Fruit fly (Drosophila melanogaster): ENCODE results near the gene snf.

Gene snf

DNA sequence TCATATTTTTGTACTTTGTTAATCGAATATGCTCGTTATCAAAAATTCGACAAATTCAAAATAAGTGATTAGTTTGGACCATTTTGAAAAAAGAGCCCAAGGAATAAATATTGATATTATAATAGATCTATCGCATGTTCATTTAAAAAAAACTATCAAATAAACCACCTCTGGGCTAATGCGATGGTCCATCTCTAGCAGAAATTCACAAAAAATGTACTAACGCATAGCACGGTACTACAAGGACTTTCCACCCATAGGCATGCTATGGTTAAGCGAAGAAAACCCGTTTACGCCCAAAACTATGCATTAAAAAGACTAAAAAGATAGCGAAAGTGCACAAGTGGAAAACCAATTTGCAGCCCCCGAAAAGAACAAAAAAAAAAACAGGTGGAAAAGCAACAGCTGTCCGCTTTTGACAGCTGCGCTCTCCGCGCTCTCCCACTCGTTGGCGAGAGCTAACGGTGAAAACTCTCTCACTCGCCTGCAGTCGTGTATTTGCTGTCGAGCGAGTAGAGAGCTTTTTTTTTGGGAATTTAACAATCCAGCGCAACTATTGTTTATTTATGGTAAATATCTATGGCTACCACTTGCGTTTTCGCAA is 23.3 kb downstream of the snf start, which contains the start of gene CanB (continued):
- TF ChIP-seq CG3281 (GFP tag; optimal IDR thresholded peaks at IDR 0.05) (no peak), bbx (GFP tag; IDR thresholded peaks at IDR 0.05; ENCODE audit: partially characterized antibody) (peak; percentile 57), B-H2 (GFP tag; optimal IDR thresholded peaks at IDR 0.05) (no peak), chinmo (GFP tag; IDR thresholded peaks at IDR 0.05; ENCODE audit: partially characterized antibody) (0 out of 4 replicates have a peak, but pooled peaks have one; percentile 33), Hr51 (GFP tag; optimal IDR thresholded peaks at IDR 0.05) (no peak), CG12391 (tag; optimal IDR thresholded peaks at IDR 0.05) (peak; percentile 26), grn (GFP tag; optimal IDR thresholded peaks at IDR 0.05) (no peak), NfI (GFP tag; optimal IDR thresholded peaks at IDR 0.05) (no peak), HLHmδ (GFP tag; optimal IDR thresholded peaks at IDR 0.05) (no peak), HHEX (GFP tag; optimal IDR thresholded peaks at IDR 0.05) (no peak), CG8478 (optimal IDR thresholded peaks at IDR 0.05) (no peak), CG1603 (tag; optimal IDR thresholded peaks at IDR 0.05) (no peak), CG13287 (GFP tag; IDR thresholded peaks at IDR 0.05; ENCODE audit: partially characterized antibody) (peak; percentile 67), BtbVII (GFP tag; optimal IDR thresholded peaks at IDR 0.05) (no peak), insv (GFP tag; optimal IDR thresholded peaks at IDR 0.05) (no peak), CG11093 (GFP tag; IDR thresholded peaks at IDR 0.05) (no peak), MBD-R2 (GFP tag; IDR thresholded peaks at IDR 0.05) (no peak; the same call in 1 of the 2 replicates), CG8281 (tag; optimal IDR thresholded peaks at IDR 0.05) (no peak), Abd-B (GFP tag; optimal IDR thresholded peaks at IDR 0.05) (peak; percentile 20), stwl (tag; optimal IDR thresholded peaks at IDR 0.05) (peak; percentile 42), Dek (tag; optimal IDR thresholded peaks at IDR 0.05) (no peak), slbo (GFP tag; IDR thresholded peaks at IDR 0.05) (no peak; the same call in 1 of the 2 replicates), CG11398 (GFP tag; optimal IDR thresholded peaks at IDR 0.05) (no peak), Sry-β (GFP tag; optimal IDR thresholded peaks at IDR 0.05) (no peak), Rfx (GFP tag; IDR thresholded peaks at IDR 0.05) (peak; percentile 41; the same call in 1 of the 2 replicates), Neu2 (GFP tag; optimal IDR thresholded peaks at IDR 0.05; ENCODE audit: borderline replicate concordance) (no peak), CG34376 (GFP tag; optimal IDR thresholded peaks at IDR 0.05) (no peak), CG11504 (tag; optimal IDR thresholded peaks at IDR 0.05) (peak; percentile 17), nom (GFP tag; optimal IDR thresholded peaks at IDR 0.05) (no peak), CG33213 (GFP tag; optimal IDR thresholded peaks at IDR 0.05) (peak; percentile 39), unpg (GFP tag; optimal IDR thresholded peaks at IDR 0.05) (no peak), trem (tag; optimal IDR thresholded peaks at IDR 0.05) (no peak), CG13894 (tag; optimal IDR thresholded peaks at IDR 0.05) (no peak), z (GFP tag; IDR thresholded peaks at IDR 0.05) (no peak), Nf-YA (GFP tag; IDR thresholded peaks at IDR 0.05) (no peak), Six4 (GFP tag; optimal IDR thresholded peaks at IDR 0.05) (no peak), CoRest (tag; optimal IDR thresholded peaks at IDR 0.05) (peak; percentile 11), CG15011 (GFP tag; optimal IDR thresholded peaks at IDR 0.05) (no peak), scrt (GFP tag; optimal IDR thresholded peaks at IDR 0.05) (peak; percentile 94), CG15269 (tag; optimal IDR thresholded peaks at IDR 0.05) (no peak), nau (GFP tag; optimal IDR thresholded peaks at IDR 0.05) (no peak), Myb (GFP tag; optimal IDR thresholded peaks at IDR 0.05) (no peak), CG12155 (GFP tag; optimal IDR thresholded peaks at IDR 0.05) (peak; percentile 32), Ssrp (tag; optimal IDR thresholded peaks at IDR 0.05) (no peak), ken (GFP tag; IDR thresholded peaks at IDR 0.05) (no peak), CG16863 (GFP tag; optimal IDR thresholded peaks at IDR 0.05) (no peak), so (GFP tag; IDR thresholded peaks at IDR 0.05) (no peak), CG4730 (GFP tag; IDR thresholded peaks at IDR 0.05) (no peak), gcm (GFP tag; optimal IDR thresholded peaks at IDR 0.05) (no peak)

Data from whole organism, embryonic.